Worm (Caenorhabditis elegans) whole organism, L3 larva: ENCODE results near the gene myo-6.

Source experiments
- ama-1 ChIP-seq: fragments of 150-350 bp; optimal IDR thresholded peaks from 2 replicates; lab custom pipeline; 2018
- elt-2 ChIP-seq: sonication (generic microtip); optimal IDR thresholded peaks from 2 replicates; lab custom pipeline; 2016; ENCODE audit warnings: missing genetic modification reagents, mild to moderate bottlenecking, missing genetic modification characterization, missing compliant biosample characterization
- mdl-1 ChIP-seq: fragments of 150-350 bp; optimal IDR thresholded peaks from 2 replicates; lab custom pipeline; 2014; ENCODE audit warnings: missing biosample characterization, missing genetic modification characterization
- nhr-11 ChIP-seq: fragments of 150-350 bp; optimal IDR thresholded peaks from 2 replicates; lab custom pipeline; 2014; ENCODE audit warnings: missing biosample characterization, missing genetic modification characterization
- nhr-28 ChIP-seq: fragments of 150-350 bp; optimal IDR thresholded peaks from 2 replicates; lab custom pipeline; 2014; ENCODE audit warnings: missing biosample characterization, missing genetic modification characterization
- unc-39 ChIP-seq: sonication (generic microtip); optimal IDR thresholded peaks from 4 replicates; lab custom pipeline; 2017; ENCODE audit warnings: missing biosample characterization, missing genetic modification characterization
- unc-62 ChIP-seq: fragments of 150-350 bp; sonication (generic microtip); optimal IDR thresholded peaks from 4 replicates; lab custom pipeline; 2014; ENCODE audit warnings: missing biosample characterization, missing genetic modification reagents, missing genetic modification characterization
- zag-1 ChIP-seq: fragments of 150-350 bp; optimal IDR thresholded peaks from 2 replicates; lab custom pipeline; 2014; ENCODE audit warnings: missing biosample characterization, missing genetic modification characterization

DNA sequence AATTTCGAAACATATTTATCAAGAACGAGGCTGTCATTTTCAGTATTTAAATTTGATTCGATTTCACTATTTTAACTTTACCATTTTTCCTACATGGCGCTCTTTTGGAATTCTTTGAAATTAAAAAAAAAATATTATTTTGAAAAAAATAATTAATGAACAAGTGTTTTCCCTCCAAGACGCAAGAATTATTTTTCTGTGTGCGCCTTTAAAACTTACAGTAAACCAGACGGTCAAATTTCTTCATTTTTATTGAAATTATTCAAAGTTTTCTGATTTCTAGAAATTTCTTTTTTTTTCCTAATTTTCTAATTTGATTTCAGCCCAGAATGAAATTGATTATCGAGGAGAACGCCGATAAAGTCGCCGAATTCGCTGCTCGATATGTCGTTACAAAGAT, 20.5 kb upstream of the myo-6 start, which contains the start of gene T03F6.3:
- TF ChIP-seq nhr-11 (tag; lab: Kevin White, UChicago) (no peak), ama-1 (lab: Kevin White, UChicago) (no peak), mdl-1 (tag; lab: Kevin White, UChicago) (no peak), unc-39 (no peak), unc-62 (GFP tag; lab: Kevin White, UChicago) (no peak), nhr-28 (tag; lab: Kevin White, UChicago) (no peak), zag-1 (no peak), elt-2 (tag; lab: Kevin White, UChicago) (no peak)
